Fruit fly (Drosophila melanogaster) whole organism, embryonic: ENCODE data around the gene CG12948.

ENCODE experiments used
- CG16815 ChIP-seq: fragments of 200-800 bp; sonication (Bioruptor generic); optimal IDR thresholded peaks from 3 replicates; lab custom pipeline; 2017; ENCODE audit warnings: missing biosample characterization, mild to moderate bottlenecking, missing genetic modification characterization
- Ets97D ChIP-seq: fragments of 200-800 bp; sonication (Bioruptor generic); optimal IDR thresholded peaks from 3 replicates; lab custom pipeline; 2016; ENCODE audit warnings: missing biosample characterization, missing genetic modification characterization
- Hr51 ChIP-seq, 2 experiments: fragments of 200-800 bp; sonication (Bioruptor generic); optimal IDR thresholded peaks; 2 replicates in 1 of 2; 3 replicates in 1 of 2; lab custom pipeline; 2016 to 2018; ENCODE audit warnings: missing biosample characterization in 2 of 2, missing genetic modification characterization in 2 of 2, mild to moderate bottlenecking in 1 of 2, moderate library complexity in 1 of 2
- hb ChIP-seq: fragments of 200-800 bp; sonication (Bioruptor generic); IDR thresholded peaks from 3 replicates; pipeline ENCODE4 v1.3.6; 2022; ENCODE audit warnings: missing biosample characterization, missing genetic modification characterization; ENCODE audit not compliant: partially characterized antibody
- p53 ChIP-seq: fragments of 200-800 bp; sonication (Bioruptor generic); optimal IDR thresholded peaks from 2 replicates; lab custom pipeline; 2016; ENCODE audit warnings: missing biosample characterization, missing genetic modification characterization
- psq ChIP-seq: fragments of 200-800 bp; sonication (Bioruptor generic); optimal IDR thresholded peaks from 2 replicates; lab custom pipeline; 2017; ENCODE audit warnings: missing biosample characterization, missing genetic modification characterization

DNA sequence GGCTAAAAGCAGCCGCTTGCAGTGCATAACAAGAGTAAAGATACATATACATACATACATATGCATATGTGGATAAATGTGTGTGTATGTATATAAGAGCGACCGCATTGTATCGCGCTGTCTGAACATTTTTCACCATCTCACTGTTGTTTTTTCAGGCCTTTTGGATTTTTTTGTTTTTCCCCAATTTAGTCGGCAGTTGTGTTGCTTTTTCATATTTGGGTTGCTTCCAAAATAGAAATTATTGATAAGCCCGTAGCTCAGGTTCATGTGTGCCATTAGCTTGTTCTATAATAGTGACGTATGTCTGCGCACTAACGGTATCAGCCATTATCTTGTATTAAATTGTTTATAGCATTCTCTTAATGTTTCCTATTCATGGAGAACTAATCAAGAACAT lies 47.0 kb downstream of the CG12948 start:
- no peak for TF ChIP-seq Ets97D (GFP tag; lab: Kevin White, UChicago)
- TF ChIP-seq hb = no peak
- TF ChIP-seq p53 (GFP tag; lab: Kevin White, UChicago) = no peak
- no peak for TF ChIP-seq Hr51 (GFP tag; optimal IDR thresholded peaks at IDR 0.05; lab: Kevin White, UChicago)
- no peak for TF ChIP-seq psq
- TF ChIP-seq CG16815 (GFP tag; lab: Kevin White, UChicago) = no peak
